Fruit fly (Drosophila melanogaster) whole organism, embryonic: ENCODE data around the gene CG34461.

Source experiments
- CG1792 ChIP-seq: fragments of 200-800 bp; sonication (Bioruptor generic); optimal IDR thresholded peaks from 2 replicates; lab custom pipeline; 2016; ENCODE audit warnings: missing biosample characterization, missing genetic modification characterization
- NC2β ChIP-seq: fragments of 200-800 bp; sonication (Bioruptor generic); optimal IDR thresholded peaks from 2 replicates; lab custom pipeline; 2016; ENCODE audit warnings: missing biosample characterization, missing genetic modification characterization
- Sry-δ ChIP-seq: fragments of 200-800 bp; sonication (Bioruptor generic); optimal IDR thresholded peaks from 2 replicates; lab custom pipeline; 2016; ENCODE audit warnings: missing biosample characterization, missing genetic modification characterization
- hbn ChIP-seq: fragments of 200-800 bp; sonication (Bioruptor generic); IDR thresholded peaks from 2 replicates; pipeline ENCODE4 v1.3.6; 2022; ENCODE audit warnings: missing biosample characterization, missing genetic modification characterization; ENCODE audit not compliant: partially characterized antibody
- inv ChIP-seq: fragments of 200-800 bp; sonication (Bioruptor generic); IDR thresholded peaks from 2 replicates; pipeline ENCODE4 v1.3.6; 2022; ENCODE audit warnings: missing biosample characterization, missing genetic modification characterization; ENCODE audit not compliant: partially characterized antibody
- psq ChIP-seq: fragments of 200-800 bp; sonication (Bioruptor generic); optimal IDR thresholded peaks from 2 replicates; lab custom pipeline; 2017; ENCODE audit warnings: missing biosample characterization, missing genetic modification characterization
- z ChIP-seq: fragments of 200-800 bp; sonication (Bioruptor generic); IDR thresholded peaks from 3 replicates; pipeline ENCODE4 v1.3.6; 2022; ENCODE audit warnings: missing biosample characterization, missing genetic modification characterization
- zen ChIP-seq: fragments of 200-800 bp; sonication (Bioruptor generic); optimal IDR thresholded peaks from 3 replicates; lab custom pipeline; 2018; ENCODE audit warnings: missing biosample characterization, mild to moderate bottlenecking, missing genetic modification characterization, moderate library complexity
- zfh1 ChIP-seq: fragments of 200-800 bp; sonication (Bioruptor generic); IDR thresholded peaks from 3 replicates; pipeline ENCODE4 v1.3.6; 2022; ENCODE audit warnings: missing biosample characterization, missing genetic modification characterization

- TF ChIP-seq Sry-δ (no peak), z (no peak), zfh1 (GFP tag; lab: Robert Waterston, UW) (no peak), NC2β (GFP tag; lab: Kevin White, UChicago) (no peak), zen (tag; lab: Kevin White, UChicago) (no peak), hbn (GFP tag; lab: Robert Waterston, UW) (no peak), CG1792 (GFP tag; lab: Kevin White, UChicago) (no peak), psq (GFP tag; lab: Kevin White, UChicago) (no peak), inv (GFP tag; lab: Robert Waterston, UW) (no peak)
Measured at dm6 chr3L:8374107-8374506, 48.4 kb downstream of the CG34461 start.
